Worm (Caenorhabditis elegans): ENCODE measurements around the gene F07D3.3.

F07D3.3 gene

ce11 chrV:9424514-9424913, 38.0 kb downstream of the F07D3.3 start (continued):
- TF ChIP-seq ceh-2 (tag; optimal IDR thresholded peaks at IDR 0.05) (peak; percentile 21), C38D4.7 (GFP tag; optimal IDR thresholded peaks at IDR 0.05) (no peak), pax-1 (tag; optimal IDR thresholded peaks at IDR 0.05) (no peak), rnt-1 (tag; optimal IDR thresholded peaks at IDR 0.05) (no peak), nhr-232 (tag; optimal IDR thresholded peaks at IDR 0.05) (no peak), mec-3 (tag; optimal IDR thresholded peaks at IDR 0.05; ENCODE audit: borderline replicate concordance) (no peak), ceh-48 (tag; optimal IDR thresholded peaks at IDR 0.05) (no peak), fax-1 (tag; optimal IDR thresholded peaks at IDR 0.05) (no peak), hlh-13 (GFP tag; optimal IDR thresholded peaks at IDR 0.05) (no peak), npax-4 (tag; optimal IDR thresholded peaks at IDR 0.05) (no peak), ceh-18 (tag; optimal IDR thresholded peaks at IDR 0.05) (no peak), dve-1 (tag; optimal IDR thresholded peaks at IDR 0.05) (no peak), ahr-1 (tag; optimal IDR thresholded peaks at IDR 0.05) (no peak), ceh-30 (tag; optimal IDR thresholded peaks at IDR 0.05) (no peak), ref-2 (tag; optimal IDR thresholded peaks at IDR 0.05) (no peak), sox-4 (tag; optimal IDR thresholded peaks at IDR 0.05) (no peak), unc-3 (GFP tag; conservative IDR thresholded peaks at IDR 0.05) (no peak), unc-3 (tag; optimal IDR thresholded peaks at IDR 0.05) (no peak), ceh-14 (tag; optimal IDR thresholded peaks at IDR 0.05) (no peak), madf-2 (tag; optimal IDR thresholded peaks at IDR 0.05) (no peak), unc-86 (tag; optimal IDR thresholded peaks at IDR 0.05) (no peak), tbx-2 (tag; optimal IDR thresholded peaks at IDR 0.05) (peak; percentile 24), che-1 (tag; optimal IDR thresholded peaks at IDR 0.05) (no peak), ceh-6 (GFP tag; optimal IDR thresholded peaks at IDR 0.05) (no peak), pros-1 (tag; optimal IDR thresholded peaks at IDR 0.05) (no peak)

DNA sequence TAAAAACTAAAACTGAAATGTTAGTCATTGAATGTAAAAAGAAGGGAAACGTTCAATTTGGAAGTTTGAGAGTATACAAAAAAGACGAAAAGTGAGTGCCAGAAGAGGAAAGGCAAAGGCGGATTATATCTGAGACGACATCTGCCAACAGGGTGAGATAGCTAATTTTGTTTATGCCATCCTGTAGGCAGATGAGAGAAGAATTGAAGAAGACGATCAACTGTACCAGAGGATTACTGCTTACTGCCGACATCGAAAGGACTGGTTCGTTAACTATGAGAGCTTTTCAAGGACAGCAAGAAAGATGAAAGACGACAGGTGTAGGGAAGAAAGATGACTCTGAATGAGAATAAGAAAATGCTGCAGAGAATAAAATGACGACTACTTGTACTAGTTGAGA, 39.0 kb downstream of the F07D3.3 start:
- TF ChIP-seq ceh-2 (tag; optimal IDR thresholded peaks at IDR 0.05), result no peak
- TF ChIP-seq sdc-2 (tag; optimal IDR thresholded peaks at IDR 0.05), result no peak

ce11 chrV:9422745-9423144, 39.8 kb downstream of the F07D3.3 start:
- TF ChIP-seq ets-4 (tag; optimal IDR thresholded peaks at IDR 0.05) (peak; percentile 54), ref-2 (tag; optimal IDR thresholded peaks at IDR 0.05) (peak; percentile 56), ceh-31 (tag; optimal IDR thresholded peaks at IDR 0.05) (peak; percentile 26), ceh-34 (tag; optimal IDR thresholded peaks at IDR 0.05) (peak; percentile 13), elt-2 (tag; optimal IDR thresholded peaks at IDR 0.05) (no peak), hlh-6 (tag; optimal IDR thresholded peaks at IDR 0.05) (peak; percentile 44), ceh-45 (GFP tag; IDR thresholded peaks at IDR 0.05) (no peak), tbx-2 (tag; optimal IDR thresholded peaks at IDR 0.05) (peak; percentile 59), unc-55 (GFP tag; optimal IDR thresholded peaks at IDR 0.05) (no peak), ama-1 (optimal IDR thresholded peaks at IDR 0.05) (no peak), ceh-19 (GFP tag; optimal IDR thresholded peaks at IDR 0.05) (peak; percentile 69)

ce11 chrV:9416624-9417023, 45.9 kb downstream of the F07D3.3 start, which contains the start of gene F36D4.1:
Gene F36D4.1, plus strand, starts transcription at chrV:9416924.
- TF ChIP-seq nfya-1 (tag; optimal IDR thresholded peaks at IDR 0.05) (no peak), hlh-8 (tag; optimal IDR thresholded peaks at IDR 0.05) (no peak), ets-4 (tag; optimal IDR thresholded peaks at IDR 0.05) (no peak), sdc-2 (tag; optimal IDR thresholded peaks at IDR 0.05) (no peak), Y22D7AL.16 (tag; optimal IDR thresholded peaks at IDR 0.05) (no peak), eyg-1 (tag; optimal IDR thresholded peaks at IDR 0.05) (no peak), tbx-7 (tag; optimal IDR thresholded peaks at IDR 0.05) (no peak), unc-3 (GFP tag; conservative IDR thresholded peaks at IDR 0.05) (no peak), unc-3 (tag; optimal IDR thresholded peaks at IDR 0.05) (no peak), ceh-9 (tag; optimal IDR thresholded peaks at IDR 0.05) (no peak), zip-5 (tag; optimal IDR thresholded peaks at IDR 0.05) (no peak)

All from whole organism, late embryonic.